Worm (Caenorhabditis elegans) whole organism, L4 larva: ENCODE results near the gene gly-6.

ENCODE experiments used
- F10B5.3 ChIP-seq: sonication (generic microtip); optimal IDR thresholded peaks from 2 replicates; lab custom pipeline; 2016; ENCODE audit warnings: mild to moderate bottlenecking, missing genetic modification characterization, missing compliant biosample characterization
- R02D3.7 ChIP-seq: fragments of 150-350 bp; sonication (generic microtip); optimal IDR thresholded peaks from 3 replicates; lab custom pipeline; 2014; ENCODE audit warnings: missing biosample characterization, missing genetic modification characterization
- aha-1 ChIP-seq: fragments of 150-350 bp; peaks from one replicate; lab custom pipeline; 2014; ENCODE audit warnings: missing biosample characterization, missing genetic modification characterization
- aly-2 ChIP-seq: sonication (generic microtip); optimal IDR thresholded peaks from 2 replicates; lab custom pipeline; 2018; ENCODE audit warnings: missing biosample characterization, missing genetic modification characterization
- ama-1 ChIP-seq: fragments of 150-350 bp; optimal IDR thresholded peaks from 2 replicates; lab custom pipeline; 2014; ENCODE audit warnings: inconsistent platforms, mixed read lengths
- attf-4 ChIP-seq: sonication (generic microtip); optimal IDR thresholded peaks from 3 replicates; lab custom pipeline; 2017; ENCODE audit warnings: missing biosample characterization, missing genetic modification characterization
- ceh-32 ChIP-seq: sonication (generic microtip); optimal IDR thresholded peaks from 2 replicates; lab custom pipeline; 2016; ENCODE audit warnings: mild to moderate bottlenecking, missing genetic modification characterization, missing compliant biosample characterization; ENCODE audit not compliant: poor library complexity
- daf-12 ChIP-seq: fragments of 150-350 bp; optimal IDR thresholded peaks from 2 replicates; lab custom pipeline; 2014; ENCODE audit warnings: missing biosample characterization, missing genetic modification reagents, missing genetic modification characterization
- daf-16 ChIP-seq, 3 experiments: sonication (generic microtip); optimal IDR thresholded peaks; 2 replicates each; lab custom pipeline; 2016 to 2017; ENCODE audit warnings: missing genetic modification characterization in 3 of 3, missing genetic modification reagents in 3 of 3, mild to moderate bottlenecking in 2 of 3, missing compliant biosample characterization in 2 of 3, missing biosample characterization in 1 of 3, moderate library complexity in 1 of 3
- dmd-9 ChIP-seq: fragments of 200-800 bp; sonication (Bioruptor generic); IDR thresholded peaks from 2 replicates; pipeline ENCODE4 v1.3.6; 2022; ENCODE audit warnings: missing genetic modification reagents, missing genetic modification characterization, missing compliant biosample characterization
- duxl-1 ChIP-seq: sonication (generic microtip); optimal IDR thresholded peaks from 2 replicates; lab custom pipeline; 2016; ENCODE audit warnings: mild to moderate bottlenecking, missing genetic modification characterization, moderate library complexity, missing compliant biosample characterization; ENCODE audit not compliant: poor library complexity
- dve-1 ChIP-seq: sonication (generic microtip); optimal IDR thresholded peaks from 2 replicates; lab custom pipeline; 2017; ENCODE audit warnings: antibody characterized with exemption, mild to moderate bottlenecking, missing genetic modification characterization, missing compliant biosample characterization; ENCODE audit not compliant: insufficient read depth
- fkh-10 ChIP-seq: fragments of 150-350 bp; optimal IDR thresholded peaks from 2 replicates; lab custom pipeline; 2014; ENCODE audit warnings: missing biosample characterization, missing genetic modification reagents, missing genetic modification characterization
- fos-1 ChIP-seq: fragments of 150-350 bp; optimal IDR thresholded peaks from 2 replicates; lab custom pipeline; 2014; ENCODE audit warnings: missing biosample characterization, missing genetic modification characterization
- hlh-11 ChIP-seq: fragments of 200-800 bp; sonication (Bioruptor generic); optimal IDR thresholded peaks from 2 replicates; lab custom pipeline; 2018; ENCODE audit warnings: mild to moderate bottlenecking, missing genetic modification characterization, missing compliant biosample characterization
- hlh-30 ChIP-seq: sonication (generic microtip); optimal IDR thresholded peaks from 2 replicates; lab custom pipeline; 2017; ENCODE audit warnings: antibody characterized with exemption, mild to moderate bottlenecking, missing genetic modification characterization, missing compliant biosample characterization; ENCODE audit not compliant: insufficient read depth
- lin-13 ChIP-seq: fragments of 150-350 bp; optimal IDR thresholded peaks from 2 replicates; lab custom pipeline; 2014; ENCODE audit warnings: missing biosample characterization, missing genetic modification reagents, missing genetic modification characterization
- lin-38 ChIP-seq: fragments of 200-800 bp; sonication (Bioruptor generic); IDR thresholded peaks from 2 replicates; pipeline ENCODE4 v1.3.6; 2022; ENCODE audit warnings: missing genetic modification reagents, missing genetic modification characterization, missing compliant biosample characterization
- lin-39 ChIP-seq: fragments of 150-350 bp; optimal IDR thresholded peaks from 2 replicates; lab custom pipeline; 2014; ENCODE audit warnings: missing biosample characterization, missing genetic modification reagents, missing genetic modification characterization
- lsy-2 ChIP-seq, 2 experiments: fragments of 150-350 bp in 1 of 2; sonication (generic microtip) in 1 of 2; optimal IDR thresholded peaks; 2 replicates each; lab custom pipeline; 2014 to 2017; ENCODE audit warnings: missing biosample characterization in 2 of 2, missing genetic modification characterization in 2 of 2
- mxl-3 ChIP-seq: fragments of 200-800 bp; sonication (Bioruptor generic); optimal IDR thresholded peaks from 2 replicates; lab custom pipeline; 2018; ENCODE audit warnings: mild to moderate bottlenecking, missing genetic modification characterization, missing compliant biosample characterization
- nhr-25 ChIP-seq: sonication (generic microtip); optimal IDR thresholded peaks from 2 replicates; lab custom pipeline; 2017; ENCODE audit warnings: missing genetic modification characterization, mild to moderate bottlenecking, missing compliant biosample characterization, antibody characterized with exemption, moderate library complexity, borderline replicate concordance; ENCODE audit not compliant: insufficient read depth
- nhr-28 ChIP-seq: fragments of 150-350 bp; optimal IDR thresholded peaks from 2 replicates; lab custom pipeline; 2014; ENCODE audit warnings: missing biosample characterization, missing genetic modification characterization
- nhr-6 ChIP-seq: fragments of 150-350 bp; optimal IDR thresholded peaks from 2 replicates; lab custom pipeline; 2014; ENCODE audit warnings: missing biosample characterization, missing genetic modification characterization
- pha-4 ChIP-seq, 2 experiments: fragments of 150-350 bp in 1 of 2; fragments of 200-800 bp in 1 of 2; sonication (Bioruptor generic) in 1 of 2; IDR thresholded peaks in 1 of 2; optimal IDR thresholded peaks in 1 of 2; 2 replicates each; pipeline versions ENCODE4 v1.3.6 to Lab custom; 2014 to 2022; ENCODE audit warnings: missing genetic modification characterization in 2 of 2, missing genetic modification reagents in 2 of 2, missing biosample characterization in 1 of 2, missing compliant biosample characterization in 1 of 2
- rbr-2 ChIP-seq: sonication (generic microtip); optimal IDR thresholded peaks from 2 replicates; lab custom pipeline; 2016; ENCODE audit warnings: missing genotype, missing genetic modification characterization, missing compliant biosample characterization
- saeg-2 ChIP-seq: fragments of 200-800 bp; sonication (Bioruptor generic); IDR thresholded peaks from 2 replicates; pipeline ENCODE4 v1.3.6; 2022; ENCODE audit warnings: missing genetic modification reagents, missing genetic modification characterization, missing compliant biosample characterization
- sdz-12 ChIP-seq: fragments of 200-800 bp; sonication (Bioruptor generic); optimal IDR thresholded peaks from 2 replicates; lab custom pipeline; 2018; ENCODE audit warnings: mild to moderate bottlenecking, missing genetic modification characterization, missing compliant biosample characterization
- set-16 ChIP-seq: fragments of 200-800 bp; sonication (Bioruptor generic); IDR thresholded peaks from 2 replicates; pipeline ENCODE4 v1.3.6; 2022; ENCODE audit warnings: missing genetic modification reagents, missing genetic modification characterization, missing compliant biosample characterization
- spr-3 ChIP-seq: fragments of 200-800 bp; sonication (Bioruptor generic); optimal IDR thresholded peaks from 2 replicates; lab custom pipeline; 2018; ENCODE audit warnings: mild to moderate bottlenecking, missing genetic modification characterization, missing compliant biosample characterization
- tra-1 ChIP-seq: fragments of 200-800 bp; sonication (Bioruptor generic); IDR thresholded peaks from 2 replicates; pipeline ENCODE4 v1.3.6; 2022; ENCODE audit warnings: missing genetic modification reagents, missing genetic modification characterization, missing compliant biosample characterization
- unc-62 ChIP-seq, 3 experiments: fragments of 150-350 bp in 1 of 3; sonication (generic microtip); optimal IDR thresholded peaks in 2 of 3; peaks in 1 of 3; 1 replicate in 1 of 3; 2 replicates in 2 of 3; lab custom pipeline; 2014 to 2017; ENCODE audit warnings: missing biosample characterization in 3 of 3, missing genetic modification characterization in 3 of 3, missing genetic modification reagents in 3 of 3, missing genotype in 1 of 3
- zfp-2 ChIP-seq: sonication (generic microtip); optimal IDR thresholded peaks from 2 replicates; lab custom pipeline; 2016; ENCODE audit warnings: mild to moderate bottlenecking, missing genetic modification characterization, missing compliant biosample characterization

Gene gly-6

ce11 chrIII:4281955-4282618, 48.9 kb downstream of the gly-6 start (continued):
- TF ChIP-seq dmd-9 (GFP tag; lab: Robert Waterston, UW): peak; percentile 75; the same call in 1 of the 2 replicates
- TF ChIP-seq zfp-2 (tag; lab: Kevin White, UChicago): peak; percentile 91
- TF ChIP-seq lin-38: peak; percentile 85
- peak; percentile 54 for TF ChIP-seq attf-4 (tag; lab: Kevin White, UChicago)
- peak; percentile 98 for TF ChIP-seq tra-1 (GFP tag; lab: Robert Waterston, UW)
- TF ChIP-seq spr-3 (GFP tag; lab: Kevin White, UChicago): peak; percentile 92
- peak; percentile 86 for TF ChIP-seq fkh-10
- TF ChIP-seq ceh-32 (tag; lab: Kevin White, UChicago): peak; percentile 90
- peak; percentile 81 for TF ChIP-seq duxl-1 (tag; lab: Kevin White, UChicago)
- TF ChIP-seq ama-1: no peak
- TF ChIP-seq rbr-2 (tag; lab: Kevin White, UChicago): peak; percentile 99
- TF ChIP-seq R02D3.7 (tag; lab: Kevin White, UChicago): no peak
- peak; percentile 90 for TF ChIP-seq lin-13
- TF ChIP-seq saeg-2 (GFP tag; lab: Robert Waterston, UW): peak; percentile 98
- peak; percentile 93 to 95 for TF ChIP-seq lsy-2 (tag; optimal IDR thresholded peaks at IDR 0.05; lab: Kevin White, UChicago)
- TF ChIP-seq aly-2 (tag; lab: Kevin White, UChicago): no peak
- TF ChIP-seq fos-1 (tag; lab: Kevin White, UChicago): peak; percentile 86

ce11 chrIII:4280215-4281173, 50.5 kb downstream of the gly-6 start, which contains the start of gene sup-26:
Gene sup-26 (minus strand): TSS chrIII:4280224.
- peak in 1 of 2 experiments; percentile 61 for TF ChIP-seq lsy-2 (tag; optimal IDR thresholded peaks at IDR 0.05; lab: Kevin White, UChicago)
- TF ChIP-seq hlh-30 (tag; lab: Kevin White, UChicago): peak; percentile 47
- TF ChIP-seq hlh-11 (tag; lab: Kevin White, UChicago): peak; percentile 41
- peak; percentile 32 for TF ChIP-seq rbr-2 (tag; lab: Kevin White, UChicago)
- TF ChIP-seq aha-1 (tag; lab: Kevin White, UChicago): peak; percentile 90
- peak; percentile 20 for TF ChIP-seq sdz-12 (GFP tag; lab: Kevin White, UChicago)
- no peak for TF ChIP-seq lin-39 (tag; lab: Kevin White, UChicago)
- TF ChIP-seq unc-62 (GFP tag; optimal IDR thresholded peaks at IDR 0.05 in 1 of 2; lab: Kevin White, UChicago): peak in 1 of 2 experiments; percentile 57
- TF ChIP-seq unc-62 (tag; optimal IDR thresholded peaks at IDR 0.05; lab: Kevin White, UChicago): no peak
- no peak for TF ChIP-seq daf-12
- peak; percentile 87 for TF ChIP-seq set-16 (GFP tag; lab: Robert Waterston, UW)
- no peak for TF ChIP-seq mxl-3 (GFP tag; lab: Kevin White, UChicago)
- TF ChIP-seq F10B5.3: peak; percentile 29
- no peak for TF ChIP-seq daf-16 (GFP tag; optimal IDR thresholded peaks at IDR 0.05; lab: Kevin White, UChicago)
- no peak for TF ChIP-seq daf-16 (tag; optimal IDR thresholded peaks at IDR 0.05; lab: Kevin White, UChicago)
- peak; percentile 11 for TF ChIP-seq nhr-28 (tag; lab: Kevin White, UChicago)
- TF ChIP-seq nhr-25: peak; percentile 15
- peak; percentile 90 for TF ChIP-seq nhr-6 (tag; lab: Kevin White, UChicago)
- TF ChIP-seq dve-1 (tag; lab: Kevin White, UChicago): peak; percentile 5
- no peak for TF ChIP-seq pha-4 (GFP tag; IDR thresholded peaks at IDR 0.05; lab: Robert Waterston, UW)
- TF ChIP-seq pha-4 (tag; optimal IDR thresholded peaks at IDR 0.05; lab: Kevin White, UChicago): peak; percentile 32
